Worm (Caenorhabditis elegans) whole organism, midembryonic: ENCODE data around the gene lgc-45.

Experiments
- T22C8.4 ChIP-seq: fragments of 200-800 bp; sonication (Bioruptor generic); IDR thresholded peaks from 2 replicates; pipeline ENCODE4 v1.3.6; 2022; ENCODE audit warnings: missing genetic modification characterization, missing compliant biosample characterization
- cog-1 ChIP-seq: sonication (generic microtip); optimal IDR thresholded peaks from 2 replicates; lab custom pipeline; 2016; ENCODE audit warnings: missing genetic modification characterization, missing compliant biosample characterization
- flt-1 ChIP-seq: fragments of 200-800 bp; sonication (Bioruptor generic); IDR thresholded peaks from 2 replicates; pipeline ENCODE4 v1.3.6; 2022; ENCODE audit warnings: missing genetic modification characterization, missing compliant biosample characterization
- klf-2 ChIP-seq: fragments of 200-800 bp; sonication (Bioruptor generic); conservative IDR thresholded peaks from 2 replicates; pipeline ENCODE4 v1.3.6; 2022; ENCODE audit warnings: missing genetic modification reagents, missing genetic modification characterization, missing compliant biosample characterization
- med-1 ChIP-seq: sonication (generic microtip); optimal IDR thresholded peaks from 2 replicates; lab custom pipeline; 2017; ENCODE audit warnings: missing genetic modification characterization, mild to moderate bottlenecking, missing compliant biosample characterization, antibody characterized with exemption, missing genetic modification reagents; ENCODE audit not compliant: insufficient read depth
- ref-1 ChIP-seq: fragments of 200-800 bp; sonication (Bioruptor generic); conservative IDR thresholded peaks from 2 replicates; pipeline ENCODE4 v1.3.6; 2022; ENCODE audit warnings: missing genetic modification reagents, missing genetic modification characterization, missing compliant biosample characterization
- tab-1 ChIP-seq: fragments of 200-800 bp; sonication (Bioruptor generic); IDR thresholded peaks from 2 replicates; pipeline ENCODE4 v1.3.6; 2022; ENCODE audit warnings: missing genetic modification characterization, missing compliant biosample characterization
- ztf-23 ChIP-seq: fragments of 200-800 bp; sonication (Bioruptor generic); IDR thresholded peaks from 2 replicates; pipeline ENCODE4 v1.3.6; 2022; ENCODE audit warnings: missing genetic modification reagents, missing genetic modification characterization, missing compliant biosample characterization
- ztf-29 ChIP-seq: fragments of 200-800 bp; sonication (Bioruptor generic); IDR thresholded peaks from 2 replicates; pipeline ENCODE4 v1.3.6; 2022; ENCODE audit warnings: missing genetic modification reagents, missing genetic modification characterization, missing compliant biosample characterization

- peak; percentile 81 for TF ChIP-seq ref-1
- TF ChIP-seq tab-1 (GFP tag; lab: Robert Waterston, UW): peak; percentile 89
- TF ChIP-seq cog-1 (tag; lab: Kevin White, UChicago): peak; percentile 87
- TF ChIP-seq T22C8.4 (GFP tag; lab: Robert Waterston, UW): peak; percentile 88
- peak; percentile 62 for TF ChIP-seq med-1 (GFP tag; lab: Kevin White, UChicago)
- TF ChIP-seq ztf-29 (GFP tag; lab: Robert Waterston, UW): peak; percentile 86; the same call in 1 of the 2 replicates
- TF ChIP-seq klf-2 (GFP tag; lab: Robert Waterston, UW): peak; percentile 84
- peak; percentile 87; the same call in 1 of the 2 replicates for TF ChIP-seq ztf-23 (GFP tag; lab: Robert Waterston, UW)
- TF ChIP-seq flt-1 (GFP tag; lab: Robert Waterston, UW): peak; percentile 93
These were observed 38.2 kb upstream of the lgc-45 start, which contains the start of gene clec-126 for ce11 chrII:3518961-3519544.
